Fruit fly (Drosophila melanogaster): ENCODE results near the gene knk.

DNA sequence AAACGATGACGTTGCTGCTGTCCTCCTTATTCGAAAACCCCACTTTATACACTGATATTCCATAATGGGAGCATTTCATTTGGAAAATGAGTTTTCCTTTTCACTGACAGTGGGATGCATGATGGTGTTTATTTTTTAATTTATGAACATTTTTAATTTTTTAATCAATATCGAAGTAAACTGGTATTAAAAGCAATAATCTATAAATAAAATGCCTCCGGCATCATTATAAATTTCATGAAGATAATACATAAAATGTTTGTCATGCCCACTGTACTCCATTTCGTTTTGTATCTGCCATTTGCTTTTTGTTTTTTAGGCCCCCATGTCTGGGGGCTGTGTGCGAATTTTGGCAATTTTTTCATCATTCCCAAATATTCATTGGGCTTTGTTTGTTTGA lies 4.6 kb upstream of the knk start:
- TF ChIP-seq Sin3A (optimal IDR thresholded peaks at IDR 0.05) (no peak), insv (optimal IDR thresholded peaks at IDR 0.05) (no peak), psq (optimal IDR thresholded peaks at IDR 0.05) (no peak), h (optimal IDR thresholded peaks at IDR 0.05) (no peak)
